Worm (Caenorhabditis elegans): Measurements from ENCODE around the gene F32B6.4.

Gene F32B6.4

DNA sequence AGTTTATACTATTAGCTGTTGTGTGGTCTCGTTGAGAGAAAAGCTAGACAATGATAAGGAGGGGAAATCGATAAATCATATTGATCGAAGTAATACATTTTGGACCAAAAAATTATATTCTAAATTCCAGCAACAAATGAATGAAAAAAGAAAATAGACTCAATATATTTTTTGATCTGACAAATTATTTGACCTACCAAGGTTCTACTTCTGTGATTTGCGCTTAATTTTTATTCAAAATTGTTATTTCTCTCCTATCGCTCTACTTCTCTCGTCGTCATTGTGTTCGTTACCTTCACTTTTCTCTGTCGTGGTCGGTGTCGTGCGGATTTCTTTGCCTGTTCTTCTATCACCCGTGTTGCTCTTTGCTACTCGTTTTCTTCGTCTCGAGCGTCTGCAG, 32.9 kb downstream of the F32B6.4 start:
- TF ChIP-seq ceh-45 (GFP tag; IDR thresholded peaks at IDR 0.05) = no peak
- no peak for TF ChIP-seq eyg-1 (tag; optimal IDR thresholded peaks at IDR 0.05)
- no peak for TF ChIP-seq hlh-13 (GFP tag; optimal IDR thresholded peaks at IDR 0.05)
- no peak for TF ChIP-seq C08G9.2 (tag; optimal IDR thresholded peaks at IDR 0.05)
- TF ChIP-seq hlh-8 (tag; optimal IDR thresholded peaks at IDR 0.05) = no peak
- no peak for TF ChIP-seq ets-4 (tag; optimal IDR thresholded peaks at IDR 0.05)
- TF ChIP-seq che-1 (tag; optimal IDR thresholded peaks at IDR 0.05) = no peak
- no peak for TF ChIP-seq rnt-1 (tag; optimal IDR thresholded peaks at IDR 0.05)
- TF ChIP-seq ref-2 (tag; optimal IDR thresholded peaks at IDR 0.05) = no peak
- no peak for TF ChIP-seq ceh-30 (tag; optimal IDR thresholded peaks at IDR 0.05)
- no peak for TF ChIP-seq syd-9 (tag; optimal IDR thresholded peaks at IDR 0.05)
- TF ChIP-seq ceh-24 (tag; optimal IDR thresholded peaks at IDR 0.05) = no peak
- no peak for TF ChIP-seq ceh-6 (GFP tag; optimal IDR thresholded peaks at IDR 0.05)
- TF ChIP-seq pros-1 (tag; optimal IDR thresholded peaks at IDR 0.05) = no peak
- no peak for TF ChIP-seq fkh-10 (GFP tag; optimal IDR thresholded peaks at IDR 0.05)
- TF ChIP-seq nhr-11 (tag; optimal IDR thresholded peaks at IDR 0.05) = no peak
- no peak for TF ChIP-seq elt-4 (tag; optimal IDR thresholded peaks at IDR 0.05)
- no peak for TF ChIP-seq pag-3 (tag; optimal IDR thresholded peaks at IDR 0.05; ENCODE audit: borderline replicate concordance)
- TF ChIP-seq ceh-34 (tag; optimal IDR thresholded peaks at IDR 0.05) = no peak

- TF ChIP-seq npax-4 (tag; optimal IDR thresholded peaks at IDR 0.05) = no peak
- no peak for TF ChIP-seq fkh-10 (GFP tag; optimal IDR thresholded peaks at IDR 0.05)
- TF ChIP-seq ahr-1 (tag; optimal IDR thresholded peaks at IDR 0.05) = no peak
- no peak for TF ChIP-seq tbx-7 (tag; optimal IDR thresholded peaks at IDR 0.05)
- peak; percentile 16 for TF ChIP-seq fax-1 (tag; optimal IDR thresholded peaks at IDR 0.05)
- peak; percentile 59 for TF ChIP-seq tbx-2 (tag; optimal IDR thresholded peaks at IDR 0.05)
- TF ChIP-seq ceh-48 (tag; optimal IDR thresholded peaks at IDR 0.05) = peak; percentile 38
- TF ChIP-seq ceh-34 (tag; optimal IDR thresholded peaks at IDR 0.05) = no peak
- no peak for TF ChIP-seq gmeb-2 (tag; optimal IDR thresholded peaks at IDR 0.05)
- peak; percentile 23 for TF ChIP-seq ceh-14 (tag; optimal IDR thresholded peaks at IDR 0.05)
- TF ChIP-seq ets-4 (tag; optimal IDR thresholded peaks at IDR 0.05) = peak; percentile 12
- no peak for TF ChIP-seq dmd-4 (tag; optimal IDR thresholded peaks at IDR 0.05; ENCODE audit: borderline replicate concordance)
- no peak for TF ChIP-seq hlh-13 (GFP tag; optimal IDR thresholded peaks at IDR 0.05)
- peak; percentile 25 for TF ChIP-seq hlh-8 (tag; optimal IDR thresholded peaks at IDR 0.05)
- peak; percentile 43 for TF ChIP-seq elt-2 (tag; optimal IDR thresholded peaks at IDR 0.05)
- TF ChIP-seq ztf-16 (tag; optimal IDR thresholded peaks at IDR 0.05) = no peak
- no peak for TF ChIP-seq ceh-18 (tag; optimal IDR thresholded peaks at IDR 0.05)
- peak; percentile 14 for TF ChIP-seq nfya-1 (tag; optimal IDR thresholded peaks at IDR 0.05)
- peak; percentile 29 for TF ChIP-seq zip-5 (tag; optimal IDR thresholded peaks at IDR 0.05)
- peak; percentile 6 for TF ChIP-seq unc-42 (tag; optimal IDR thresholded peaks at IDR 0.05)
- no peak for TF ChIP-seq madf-2 (tag; optimal IDR thresholded peaks at IDR 0.05)
- TF ChIP-seq ceh-31 (tag; optimal IDR thresholded peaks at IDR 0.05) = peak; percentile 81
- TF ChIP-seq K02D7.2 (tag; optimal IDR thresholded peaks at IDR 0.05) = no peak
- TF ChIP-seq ref-2 (tag; optimal IDR thresholded peaks at IDR 0.05) = peak; percentile 21
- no peak for TF ChIP-seq odd-2 (tag; optimal IDR thresholded peaks at IDR 0.05)
- peak; percentile 12 for TF ChIP-seq C08G9.2 (tag; optimal IDR thresholded peaks at IDR 0.05)
- no peak for TF ChIP-seq unc-86 (tag; optimal IDR thresholded peaks at IDR 0.05)
Observed at ce11 chrIV:9857952-9858488, 33.8 kb downstream of the F32B6.4 start, which contains the start of gene npp-1. npp-1 (plus strand) TSS chrIV:9858488.

DNA sequence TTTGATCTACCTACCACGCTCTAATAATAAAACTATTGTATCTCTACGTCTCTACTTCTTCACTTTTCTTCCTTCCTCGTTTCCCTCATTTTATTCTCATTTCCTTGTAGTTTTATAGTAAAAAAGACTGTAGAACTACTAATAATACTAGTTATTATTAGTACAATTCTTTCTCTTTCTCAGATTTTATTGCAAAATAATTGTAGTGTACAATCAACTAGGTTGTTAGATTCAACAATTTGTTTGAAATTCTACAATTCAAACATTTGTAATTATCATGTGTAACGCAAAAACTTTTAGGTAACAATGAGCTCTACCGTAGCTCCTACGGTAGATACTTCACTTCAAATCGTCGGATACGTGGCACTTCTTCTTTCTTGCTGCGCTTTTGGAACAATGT, 36.1 kb downstream of the F32B6.4 start, which contains the start of gene K07F5.12:
Gene K07F5.12 (plus strand): TSS at position 301 of the 400 bp plus-strand sequence.
- TF ChIP-seq ceh-9 (tag; optimal IDR thresholded peaks at IDR 0.05) = no peak
- no peak for TF ChIP-seq hlh-13 (GFP tag; optimal IDR thresholded peaks at IDR 0.05)
- no peak for TF ChIP-seq ceh-30 (tag; optimal IDR thresholded peaks at IDR 0.05)
- no peak for TF ChIP-seq sox-4 (tag; optimal IDR thresholded peaks at IDR 0.05)
- no peak for TF ChIP-seq ceh-18 (tag; optimal IDR thresholded peaks at IDR 0.05)
